Fruit fly (Drosophila melanogaster) whole organism, embryonic: Measurements from ENCODE around the gene CG14052.

Source experiments
- Ada2b ChIP-seq: fragments of 200-800 bp; sonication (Bioruptor generic); IDR thresholded peaks from 2 replicates; pipeline ENCODE4 v1.3.6; 2022; ENCODE audit warnings: missing biosample characterization, missing genetic modification characterization
- CG1024 ChIP-seq: fragments of 200-800 bp; sonication (Bioruptor generic); IDR thresholded peaks from 2 replicates; pipeline ENCODE4 v1.3.6; 2022; ENCODE audit warnings: missing biosample characterization, missing genetic modification characterization
- CG11504 ChIP-seq: fragments of 200-800 bp; sonication (Bioruptor generic); optimal IDR thresholded peaks from 3 replicates; lab custom pipeline; 2019; ENCODE audit warnings: missing biosample characterization, mild to moderate bottlenecking, missing genetic modification characterization, moderate library complexity
- CG11560 ChIP-seq: fragments of 200-800 bp; sonication (Bioruptor generic); IDR thresholded peaks from 3 replicates; pipeline ENCODE4 v1.3.6; 2022; ENCODE audit warnings: missing biosample characterization, missing genetic modification characterization
- CG13287 ChIP-seq: fragments of 200-800 bp; sonication (Bioruptor generic); IDR thresholded peaks from 2 replicates; pipeline ENCODE4 v1.3.6; 2022; ENCODE audit warnings: missing biosample characterization, missing genetic modification characterization; ENCODE audit not compliant: partially characterized antibody
- CG1647 ChIP-seq: fragments of 200-800 bp; sonication (Bioruptor generic); optimal IDR thresholded peaks from 3 replicates; lab custom pipeline; 2016; ENCODE audit warnings: missing biosample characterization, missing genetic modification characterization
- CG16779 ChIP-seq: fragments of 200-800 bp; sonication (Bioruptor generic); IDR thresholded peaks from 2 replicates; pipeline ENCODE4 v1.3.6; 2022; ENCODE audit warnings: missing biosample characterization, missing genetic modification characterization
- CG18011 ChIP-seq: fragments of 200-800 bp; sonication (Bioruptor generic); optimal IDR thresholded peaks from 2 replicates; lab custom pipeline; 2017; ENCODE audit warnings: missing biosample characterization, missing genetic modification characterization, mild to moderate bottlenecking, moderate library complexity, missing genotype
- CG18476 ChIP-seq: fragments of 200-800 bp; sonication (Bioruptor generic); optimal IDR thresholded peaks from 2 replicates; lab custom pipeline; 2016; ENCODE audit warnings: missing biosample characterization, mild to moderate bottlenecking, missing genetic modification characterization
- CG2120 ChIP-seq: fragments of 200-800 bp; sonication (Bioruptor generic); optimal IDR thresholded peaks from 3 replicates; lab custom pipeline; 2016; ENCODE audit warnings: missing biosample characterization, missing genetic modification characterization
- CG2875 ChIP-seq: fragments of 200-800 bp; sonication (Bioruptor generic); optimal IDR thresholded peaks from 2 replicates; lab custom pipeline; 2017; ENCODE audit warnings: missing biosample characterization, mild to moderate bottlenecking, missing genetic modification characterization, missing genetic modification reagents
- CG34376 ChIP-seq: fragments of 200-800 bp; sonication (Bioruptor generic); optimal IDR thresholded peaks from 2 replicates; lab custom pipeline; 2018; ENCODE audit warnings: missing biosample characterization, mild to moderate bottlenecking, missing genetic modification characterization
- CG3995 ChIP-seq: fragments of 200-800 bp; sonication (Bioruptor generic); optimal IDR thresholded peaks from 3 replicates; lab custom pipeline; 2016; ENCODE audit warnings: missing biosample characterization, missing genetic modification characterization
- CG4617 ChIP-seq: fragments of 200-800 bp; sonication (Bioruptor generic); optimal IDR thresholded peaks from 3 replicates; lab custom pipeline; 2016; ENCODE audit warnings: missing biosample characterization, missing genetic modification characterization, borderline replicate concordance
- CG6175 ChIP-seq: fragments of 200-800 bp; sonication (Bioruptor generic); IDR thresholded peaks from 3 replicates; pipeline ENCODE4 v1.3.6; 2022; ENCODE audit warnings: missing biosample characterization, missing genetic modification characterization
- CG6272 ChIP-seq: fragments of 200-800 bp; sonication (Bioruptor generic); IDR thresholded peaks from 2 replicates; pipeline ENCODE4 v1.3.6; 2022; ENCODE audit warnings: missing biosample characterization, missing genetic modification characterization
- CG6791 ChIP-seq: fragments of 200-800 bp; sonication (Bioruptor generic); IDR thresholded peaks from 3 replicates; pipeline ENCODE4 v1.3.6; 2022; ENCODE audit warnings: missing biosample characterization, missing genetic modification characterization; ENCODE audit not compliant: partially characterized antibody
- CG6854 ChIP-seq: fragments of 200-800 bp; sonication (Bioruptor generic); optimal IDR thresholded peaks from 3 replicates; lab custom pipeline; 2017; ENCODE audit warnings: missing biosample characterization, mild to moderate bottlenecking, missing genetic modification characterization
- CG7357 ChIP-seq: fragments of 200-800 bp; sonication (Bioruptor generic); IDR thresholded peaks from 3 replicates; pipeline ENCODE4 v1.3.6; 2022; ENCODE audit warnings: missing biosample characterization, missing genetic modification characterization
- CG7987 ChIP-seq: fragments of 200-800 bp; sonication (Bioruptor generic); optimal IDR thresholded peaks from 2 replicates; lab custom pipeline; 2018; ENCODE audit warnings: missing biosample characterization, mild to moderate bottlenecking, missing genetic modification characterization, moderate library complexity
- CG9727 ChIP-seq: fragments of 200-800 bp; sonication (Bioruptor generic); optimal IDR thresholded peaks from 3 replicates; lab custom pipeline; 2017; ENCODE audit warnings: missing biosample characterization, mild to moderate bottlenecking, missing genetic modification characterization
- Deaf1 ChIP-seq: fragments of 200-800 bp; optimal IDR thresholded peaks from 3 replicates; lab custom pipeline; 2019; ENCODE audit warnings: missing biosample characterization, mild to moderate bottlenecking, missing genetic modification characterization, moderate library complexity
- Drgx ChIP-seq: fragments of 200-800 bp; sonication (Bioruptor generic); IDR thresholded peaks from 2 replicates; pipeline ENCODE4 v1.3.6; 2022; ENCODE audit warnings: missing biosample characterization, missing genetic modification characterization
- Fer1 ChIP-seq: fragments of 200-800 bp; sonication (Bioruptor generic); optimal IDR thresholded peaks from 2 replicates; lab custom pipeline; 2017; ENCODE audit warnings: missing biosample characterization, mild to moderate bottlenecking, missing genetic modification characterization
- Gsc ChIP-seq: fragments of 200-800 bp; sonication (Bioruptor generic); IDR thresholded peaks from 2 replicates; pipeline ENCODE4 v1.3.6; 2022; ENCODE audit warnings: missing biosample characterization, missing genetic modification characterization
- Hr78 ChIP-seq, 2 experiments: fragments of 200-800 bp in 1 of 2; fragments of >200 bp in 1 of 2; sonication (Bioruptor generic) in 1 of 2; optimal IDR thresholded peaks; 2 replicates each; lab custom pipeline; 2017 to 2019; ENCODE audit warnings: missing biosample characterization in 2 of 2, missing genetic modification characterization in 2 of 2, mild to moderate bottlenecking in 1 of 2, moderate library complexity in 1 of 2
- NC2β ChIP-seq: fragments of 200-800 bp; sonication (Bioruptor generic); optimal IDR thresholded peaks from 2 replicates; lab custom pipeline; 2016; ENCODE audit warnings: missing biosample characterization, missing genetic modification characterization
- NK7.1 ChIP-seq: fragments of 200-800 bp; sonication (Bioruptor generic); optimal IDR thresholded peaks from 3 replicates; lab custom pipeline; 2016; ENCODE audit warnings: missing biosample characterization, missing genetic modification characterization
- Oaz ChIP-seq: fragments of 200-800 bp; sonication (Bioruptor generic); IDR thresholded peaks from 2 replicates; pipeline ENCODE4 v1.3.6; 2022; ENCODE audit warnings: missing biosample characterization, missing genetic modification characterization
- Ravus ChIP-seq: fragments of 200-800 bp; sonication (Bioruptor generic); IDR thresholded peaks from 2 replicates; pipeline ENCODE4 v1.3.6; 2022; ENCODE audit warnings: missing biosample characterization, missing genetic modification characterization
- Sox100B ChIP-seq: fragments of 200-800 bp; sonication (Bioruptor generic); optimal IDR thresholded peaks from 3 replicates; lab custom pipeline; 2018; ENCODE audit warnings: missing biosample characterization, mild to moderate bottlenecking, missing genetic modification characterization
- Stat92E ChIP-seq, 3 experiments: fragments of >200 bp in 2 of 3; fragments of 200-800 bp in 1 of 3; sonication (Bioruptor generic) in 1 of 3; optimal IDR thresholded peaks; 2 replicates each; lab custom pipeline; 2017 to 2019; ENCODE audit warnings: missing biosample characterization in 3 of 3, missing genetic modification characterization in 3 of 3, mild to moderate bottlenecking in 1 of 3, moderate library complexity in 1 of 3
- ab ChIP-seq: fragments of 200-800 bp; sonication (Bioruptor generic); optimal IDR thresholded peaks from 2 replicates; lab custom pipeline; 2016; ENCODE audit warnings: missing biosample characterization, missing genetic modification characterization
- bcd ChIP-seq: fragments of 200-800 bp; sonication (Bioruptor generic); optimal IDR thresholded peaks from 2 replicates; lab custom pipeline; 2017; ENCODE audit warnings: missing biosample characterization, mild to moderate bottlenecking, missing genetic modification characterization
- caup ChIP-seq: fragments of 200-800 bp; sonication (Bioruptor generic); optimal IDR thresholded peaks from 3 replicates; lab custom pipeline; 2017; ENCODE audit warnings: missing biosample characterization, mild to moderate bottlenecking, missing genetic modification characterization, moderate library complexity; ENCODE audit not compliant: severe bottlenecking
- chinmo ChIP-seq: fragments of 200-800 bp; sonication (Bioruptor generic); IDR thresholded peaks from 4 replicates; pipeline ENCODE4 v1.3.6; 2022; ENCODE audit warnings: missing biosample characterization, missing genetic modification characterization; ENCODE audit not compliant: partially characterized antibody
- dan ChIP-seq: fragments of 200-800 bp; sonication (Bioruptor generic); IDR thresholded peaks from 2 replicates; pipeline ENCODE4 v1.3.6; 2022; ENCODE audit warnings: missing biosample characterization, missing genetic modification characterization
- exex ChIP-seq: fragments of 200-800 bp; sonication (Bioruptor generic); optimal IDR thresholded peaks from 4 replicates; lab custom pipeline; 2018; ENCODE audit warnings: missing biosample characterization, mild to moderate bottlenecking, missing genetic modification characterization, moderate library complexity
- gro ChIP-seq: fragments of 200-800 bp; sonication (Bioruptor generic); optimal IDR thresholded peaks from 2 replicates; lab custom pipeline; 2016; ENCODE audit warnings: missing biosample characterization, missing genetic modification characterization
- mam ChIP-seq: fragments of 200-800 bp; sonication (Bioruptor generic); optimal IDR thresholded peaks from 3 replicates; lab custom pipeline; 2016; ENCODE audit warnings: missing biosample characterization, missing genetic modification characterization
- p53 ChIP-seq: fragments of 200-800 bp; sonication (Bioruptor generic); optimal IDR thresholded peaks from 2 replicates; lab custom pipeline; 2016; ENCODE audit warnings: missing biosample characterization, missing genetic modification characterization
- pan ChIP-seq, 4 experiments: fragments of >200 bp in 3 of 4; fragments of 200-800 bp in 1 of 4; sonication (Bioruptor generic) in 1 of 4; optimal IDR thresholded peaks in 3 of 4; IDR thresholded peaks in 1 of 4; 2 replicates each; pipeline versions ENCODE4 v1.3.6 to Lab custom; 2017 to 2022; ENCODE audit warnings: missing biosample characterization in 2 of 4, missing genetic modification characterization in 2 of 4, mixed read lengths in 1 of 4
- pros ChIP-seq: fragments of 200-800 bp; sonication (Bioruptor generic); optimal IDR thresholded peaks from 3 replicates; lab custom pipeline; 2019; ENCODE audit warnings: missing biosample characterization, mild to moderate bottlenecking, missing genetic modification characterization, moderate library complexity
- ro ChIP-seq: fragments of 200-800 bp; sonication (Bioruptor generic); IDR thresholded peaks from 2 replicates; pipeline ENCODE4 v1.3.6; 2022; ENCODE audit warnings: missing biosample characterization, missing genetic modification characterization
- row ChIP-seq: fragments of 200-800 bp; sonication (Bioruptor generic); IDR thresholded peaks from 3 replicates; pipeline ENCODE4 v1.3.6; 2022; ENCODE audit warnings: missing biosample characterization, missing genetic modification characterization
- sisA ChIP-seq: fragments of 200-800 bp; sonication (Bioruptor generic); IDR thresholded peaks from 2 replicates; pipeline ENCODE4 v1.3.6; 2022; ENCODE audit warnings: missing biosample characterization, missing genetic modification characterization
- unpg ChIP-seq: fragments of 200-800 bp; sonication (Bioruptor generic); optimal IDR thresholded peaks from 3 replicates; lab custom pipeline; 2018; ENCODE audit warnings: missing biosample characterization, mild to moderate bottlenecking, missing genetic modification characterization, moderate library complexity
- vnd ChIP-seq: fragments of 200-800 bp; sonication (Bioruptor generic); IDR thresholded peaks from 3 replicates; pipeline ENCODE4 v1.3.6; 2022; ENCODE audit warnings: missing biosample characterization, missing genetic modification characterization; ENCODE audit not compliant: partially characterized antibody
- vvl ChIP-seq: fragments of 200-800 bp; sonication (Bioruptor generic); IDR thresholded peaks from 2 replicates; pipeline ENCODE4 v1.3.6; 2022; ENCODE audit warnings: missing biosample characterization, missing genetic modification characterization

The CG14052 gene

dm6 chrX:2254020-2254626, 30.6 kb downstream of the CG14052 start, which contains the start of gene CG3091 (continued):
- TF ChIP-seq caup (GFP tag; lab: Kevin White, UChicago), result peak; percentile 20
- no peak for TF ChIP-seq Hr78 (GFP tag; optimal IDR thresholded peaks at IDR 0.05; lab: Kevin White, UChicago)
- TF ChIP-seq CG2875 (GFP tag; lab: Kevin White, UChicago), result no peak
- peak; percentile 27 for TF ChIP-seq mam (GFP tag; lab: Kevin White, UChicago)
- peak; percentile 23 for TF ChIP-seq CG2120 (GFP tag; lab: Kevin White, UChicago)
- TF ChIP-seq CG7987 (GFP tag; lab: Kevin White, UChicago), result no peak
- no peak for TF ChIP-seq CG18011 (GFP tag; lab: Kevin White, UChicago)
- no peak; the same call in 1 of the 2 replicates for TF ChIP-seq CG13287 (GFP tag; lab: Robert Waterston, UW)
- TF ChIP-seq Stat92E (GFP tag; optimal IDR thresholded peaks at IDR 0.05; lab: Kevin White, UChicago), result no peak
- peak; percentile 36; the same call in 1 of the 2 replicates for TF ChIP-seq vvl (GFP tag; lab: Robert Waterston, UW)
- TF ChIP-seq CG6272 (GFP tag; lab: Robert Waterston, UW), result no peak
- no peak for TF ChIP-seq CG1024 (GFP tag; lab: Robert Waterston, UW)
- no peak for TF ChIP-seq pros (GFP tag; lab: Kevin White, UChicago)
- no peak for TF ChIP-seq pan (optimal IDR thresholded peaks at IDR 0.05; lab: Kevin White, UChicago)
- no peak for TF ChIP-seq pan (GFP tag; optimal IDR thresholded peaks at IDR 0.05 in 1 of 2, IDR thresholded peaks at IDR 0.05 in 1 of 2)
- no peak for TF ChIP-seq ab (GFP tag; lab: Kevin White, UChicago)
- TF ChIP-seq CG6791 (GFP tag; lab: Robert Waterston, UW), result no peak
- TF ChIP-seq Gsc (GFP tag; lab: Robert Waterston, UW), result no peak
- TF ChIP-seq CG6854 (GFP tag; lab: Kevin White, UChicago), result peak; percentile 10
- no peak for TF ChIP-seq CG4617 (GFP tag; lab: Kevin White, UChicago)
- no peak for TF ChIP-seq CG11560 (tag; lab: Robert Waterston, UW)
- peak; percentile 16; the same call in 1 of the 3 replicates for TF ChIP-seq row (GFP tag; lab: Robert Waterston, UW)
- TF ChIP-seq CG6175, result no peak
- no peak for TF ChIP-seq p53 (GFP tag; lab: Kevin White, UChicago)
- TF ChIP-seq CG3995 (GFP tag; lab: Kevin White, UChicago), result no peak
- TF ChIP-seq NC2β, result no peak
- TF ChIP-seq CG34376 (GFP tag; lab: Kevin White, UChicago), result peak; percentile 53
- no peak for TF ChIP-seq Fer1 (GFP tag; lab: Kevin White, UChicago)
- peak; percentile 19 for TF ChIP-seq gro (GFP tag; lab: Kevin White, UChicago)
- TF ChIP-seq Ravus, result no peak
- TF ChIP-seq dan (GFP tag; lab: Robert Waterston, UW), result no peak
- no peak for TF ChIP-seq CG7357
- no peak for TF ChIP-seq ro (GFP tag; lab: Robert Waterston, UW)
- 0 out of 4 replicates have a peak, but pooled peaks have one; percentile 44 for TF ChIP-seq chinmo (GFP tag; lab: Robert Waterston, UW)
- no peak for TF ChIP-seq unpg
- no peak for TF ChIP-seq vnd (GFP tag; lab: Robert Waterston, UW)
- TF ChIP-seq Drgx, result peak; percentile 40; the same call in 1 of the 2 replicates
- peak; percentile 86 for TF ChIP-seq Deaf1 (tag; lab: Kevin White, UChicago)
- TF ChIP-seq exex (tag; lab: Kevin White, UChicago), result peak; percentile 59
- no peak for TF ChIP-seq Oaz (GFP tag; lab: Robert Waterston, UW)
- TF ChIP-seq CG16779, result no peak
- TF ChIP-seq CG9727 (GFP tag; lab: Kevin White, UChicago), result peak; percentile 6
- no peak for TF ChIP-seq CG18476 (GFP tag; lab: Kevin White, UChicago)
- TF ChIP-seq Sox100B (GFP tag; lab: Kevin White, UChicago), result no peak
- no peak for TF ChIP-seq bcd (GFP tag; lab: Kevin White, UChicago)
- TF ChIP-seq CG1647 (GFP tag; lab: Kevin White, UChicago), result no peak
- no peak for TF ChIP-seq CG11504 (tag; lab: Kevin White, UChicago)
- no peak for TF ChIP-seq NK7.1 (GFP tag; lab: Kevin White, UChicago)
- TF ChIP-seq sisA, result no peak
- TF ChIP-seq Ada2b, result 0 out of 2 replicates have a peak, but pooled peaks have one; percentile 15
